Worm (Caenorhabditis elegans) whole organism, mixed stage, embryonic: ENCODE measurements around the gene gtbp-1.

Source experiments
- bed-3 ChIP-seq: fragments of 200-800 bp; sonication (Bioruptor generic); optimal IDR thresholded peaks from 3 replicates; lab custom pipeline; 2018; ENCODE audit warnings: mild to moderate bottlenecking, missing genetic modification characterization, moderate library complexity, missing compliant biosample characterization
- blmp-1 ChIP-seq: fragments of 150-350 bp; optimal IDR thresholded peaks from 2 replicates; lab custom pipeline; 2014; ENCODE audit warnings: missing biosample characterization, missing genetic modification characterization
- ceh-39 ChIP-seq: fragments of 150-350 bp; optimal IDR thresholded peaks from 2 replicates; lab custom pipeline; 2014; ENCODE audit warnings: missing biosample characterization, missing genetic modification characterization
- ceh-43 ChIP-seq: fragments of 200-800 bp; sonication (Bioruptor generic); optimal IDR thresholded peaks from 2 replicates; lab custom pipeline; 2018; ENCODE audit warnings: mild to moderate bottlenecking, missing genetic modification characterization, moderate library complexity, missing compliant biosample characterization
- ceh-83 ChIP-seq: fragments of 200-800 bp; sonication (Bioruptor generic); optimal IDR thresholded peaks from 2 replicates; lab custom pipeline; 2018; ENCODE audit warnings: mild to moderate bottlenecking, missing genetic modification characterization, missing compliant biosample characterization
- ces-1 ChIP-seq: fragments of 150-350 bp; optimal IDR thresholded peaks from 2 replicates; lab custom pipeline; 2014; ENCODE audit warnings: missing biosample characterization, missing genetic modification reagents, missing genetic modification characterization
- cnd-1 ChIP-seq: fragments of 200-800 bp; sonication (Bioruptor generic); optimal IDR thresholded peaks from 2 replicates; lab custom pipeline; 2018; ENCODE audit warnings: mild to moderate bottlenecking, missing genetic modification characterization, missing compliant biosample characterization
- drap-1 ChIP-seq: fragments of 200-800 bp; sonication (Bioruptor generic); optimal IDR thresholded peaks from 3 replicates; lab custom pipeline; 2018; ENCODE audit warnings: mild to moderate bottlenecking, missing genetic modification characterization, missing compliant biosample characterization
- elt-1 ChIP-seq: sonication (generic microtip); optimal IDR thresholded peaks from 2 replicates; lab custom pipeline; 2017; ENCODE audit warnings: missing genetic modification characterization, mild to moderate bottlenecking, missing compliant biosample characterization, antibody characterized with exemption, moderate library complexity, borderline replicate concordance; ENCODE audit not compliant: insufficient read depth
- elt-3 ChIP-seq: fragments of 150-350 bp; optimal IDR thresholded peaks from 2 replicates; lab custom pipeline; 2014; ENCODE audit warnings: missing biosample characterization, missing genetic modification characterization
- flh-1 ChIP-seq: fragments of 200-800 bp; sonication (Bioruptor generic); optimal IDR thresholded peaks from 2 replicates; lab custom pipeline; 2018; ENCODE audit warnings: mild to moderate bottlenecking, missing genetic modification characterization, moderate library complexity, missing compliant biosample characterization
- ham-2 ChIP-seq: fragments of 200-800 bp; sonication (Bioruptor generic); optimal IDR thresholded peaks from 2 replicates; lab custom pipeline; 2018; ENCODE audit warnings: mild to moderate bottlenecking, missing genetic modification characterization, missing compliant biosample characterization
- hlh-1 ChIP-seq: fragments of 150-350 bp; optimal IDR thresholded peaks from 2 replicates; lab custom pipeline; 2014; ENCODE audit warnings: missing biosample characterization, missing genetic modification reagents, missing genetic modification characterization
- lin-13 ChIP-seq: fragments of 150-350 bp; optimal IDR thresholded peaks from 2 replicates; lab custom pipeline; 2014; ENCODE audit warnings: missing biosample characterization, missing genetic modification characterization
- lin-32 ChIP-seq: fragments of 200-800 bp; sonication (Bioruptor generic); optimal IDR thresholded peaks from 2 replicates; lab custom pipeline; 2018; ENCODE audit warnings: mild to moderate bottlenecking, missing genetic modification characterization, missing compliant biosample characterization
- lsy-2 ChIP-seq: fragments of 150-350 bp; optimal IDR thresholded peaks from 2 replicates; lab custom pipeline; 2014; ENCODE audit warnings: missing biosample characterization, missing genetic modification characterization
- mab-5 ChIP-seq: fragments of 150-350 bp; optimal IDR thresholded peaks from 2 replicates; lab custom pipeline; 2014; ENCODE audit warnings: missing biosample characterization, missing genetic modification characterization
- mep-1 ChIP-seq: fragments of 150-350 bp; optimal IDR thresholded peaks from 2 replicates; lab custom pipeline; 2017; ENCODE audit warnings: missing biosample characterization, missing genetic modification reagents, missing genetic modification characterization, inconsistent platforms
- mls-2 ChIP-seq: sonication (generic microtip); optimal IDR thresholded peaks from 2 replicates; lab custom pipeline; 2016; ENCODE audit warnings: mild to moderate bottlenecking, missing genetic modification characterization, moderate library complexity, missing compliant biosample characterization
- nhr-12 ChIP-seq: fragments of 150-350 bp; optimal IDR thresholded peaks from 2 replicates; lab custom pipeline; 2014; ENCODE audit warnings: missing biosample characterization, missing genetic modification characterization
- nhr-2 ChIP-seq: fragments of 150-350 bp; optimal IDR thresholded peaks from 2 replicates; lab custom pipeline; 2014; ENCODE audit warnings: missing biosample characterization, missing genetic modification characterization
- nhr-237 ChIP-seq: fragments of 150-350 bp; optimal IDR thresholded peaks from 2 replicates; lab custom pipeline; 2014; ENCODE audit warnings: missing biosample characterization, missing genetic modification characterization
- nhr-28 ChIP-seq: fragments of 150-350 bp; optimal IDR thresholded peaks from 2 replicates; lab custom pipeline; 2014; ENCODE audit warnings: missing biosample characterization, missing genetic modification characterization
- pha-4 ChIP-seq: fragments of 150-350 bp; optimal IDR thresholded peaks from 2 replicates; lab custom pipeline; 2018; ENCODE audit warnings: missing biosample characterization, missing genetic modification reagents, missing genetic modification characterization
- sem-2 ChIP-seq: fragments of 200-800 bp; sonication (Bioruptor generic); optimal IDR thresholded peaks from 2 replicates; lab custom pipeline; 2018; ENCODE audit warnings: mild to moderate bottlenecking, missing genetic modification characterization, missing compliant biosample characterization
- snpc-4 ChIP-seq: fragments of 150-350 bp; optimal IDR thresholded peaks from 2 replicates; lab custom pipeline; 2014; ENCODE audit warnings: missing biosample characterization, missing genetic modification characterization
- sptf-1 ChIP-seq: sonication (generic microtip); optimal IDR thresholded peaks from 2 replicates; lab custom pipeline; 2017; ENCODE audit warnings: mild to moderate bottlenecking, missing genetic modification characterization, moderate library complexity, missing compliant biosample characterization
- tbx-8 ChIP-seq: fragments of 200-800 bp; sonication (Bioruptor generic); optimal IDR thresholded peaks from 2 replicates; lab custom pipeline; 2018; ENCODE audit warnings: mild to moderate bottlenecking, missing genetic modification characterization, moderate library complexity, missing compliant biosample characterization
- unc-120 ChIP-seq: sonication (generic microtip); optimal IDR thresholded peaks from 2 replicates; lab custom pipeline; 2017; ENCODE audit warnings: missing genetic modification characterization, missing compliant biosample characterization; ENCODE audit not compliant: poor library complexity, severe bottlenecking
- unc-62 ChIP-seq: fragments of 150-350 bp; optimal IDR thresholded peaks from 2 replicates; lab custom pipeline; 2014; ENCODE audit warnings: missing biosample characterization, missing genetic modification reagents, missing genetic modification characterization
- zip-8 ChIP-seq: fragments of 150-350 bp; optimal IDR thresholded peaks from 2 replicates; lab custom pipeline; 2014; ENCODE audit warnings: missing biosample characterization, missing genetic modification characterization
- ztf-11 ChIP-seq: fragments of 150-350 bp; optimal IDR thresholded peaks from 2 replicates; lab custom pipeline; 2014; ENCODE audit warnings: missing biosample characterization, missing genetic modification characterization

gtbp-1 gene

DNA sequence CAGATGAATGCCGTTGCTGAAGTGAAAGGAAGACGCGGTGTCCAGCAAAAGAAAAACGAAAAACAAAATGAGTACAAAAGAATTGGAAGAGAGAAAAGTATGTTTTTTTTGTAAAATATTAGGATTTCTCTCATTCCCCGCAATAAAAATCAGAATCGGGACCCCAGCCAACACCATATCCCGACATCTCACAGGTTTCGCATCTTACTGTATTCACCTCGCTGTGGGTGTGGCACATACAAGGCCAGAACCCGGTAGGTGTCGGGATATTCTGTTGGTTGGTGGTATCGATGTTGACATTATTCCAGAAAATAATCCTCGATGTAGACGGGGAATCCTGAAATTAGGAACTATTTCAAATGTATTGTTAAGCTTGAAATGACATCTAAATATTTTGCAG lies 12.0 kb downstream of the gtbp-1 start:
- TF ChIP-seq sptf-1 (tag; lab: Kevin White, UChicago) (no peak), hlh-1 (tag; lab: Kevin White, UChicago) (no peak), mab-5 (no peak), unc-120 (tag; lab: Kevin White, UChicago) (no peak), bed-3 (GFP tag; lab: Kevin White, UChicago) (no peak), blmp-1 (tag; lab: Kevin White, UChicago) (no peak), ham-2 (GFP tag; lab: Kevin White, UChicago) (no peak), elt-1 (no peak)

ce11 chrIV:10115142-10115541 lies 13.6 kb downstream of the gtbp-1 start, which contains the start of gene C04G2.10:
Gene C04G2.10, plus strand, starts transcription at chrIV:10115442.
- TF ChIP-seq zip-8 (tag; lab: Kevin White, UChicago): no peak
- TF ChIP-seq mab-5: no peak
- no peak for TF ChIP-seq ceh-83 (GFP tag; lab: Kevin White, UChicago)
- no peak for TF ChIP-seq mls-2 (tag; lab: Kevin White, UChicago)
- no peak for TF ChIP-seq nhr-237 (tag; lab: Kevin White, UChicago)
- no peak for TF ChIP-seq drap-1 (GFP tag; lab: Kevin White, UChicago)
- TF ChIP-seq ham-2 (GFP tag; lab: Kevin White, UChicago): no peak
- TF ChIP-seq bed-3 (GFP tag; lab: Kevin White, UChicago): no peak
- no peak for TF ChIP-seq elt-1

DNA sequence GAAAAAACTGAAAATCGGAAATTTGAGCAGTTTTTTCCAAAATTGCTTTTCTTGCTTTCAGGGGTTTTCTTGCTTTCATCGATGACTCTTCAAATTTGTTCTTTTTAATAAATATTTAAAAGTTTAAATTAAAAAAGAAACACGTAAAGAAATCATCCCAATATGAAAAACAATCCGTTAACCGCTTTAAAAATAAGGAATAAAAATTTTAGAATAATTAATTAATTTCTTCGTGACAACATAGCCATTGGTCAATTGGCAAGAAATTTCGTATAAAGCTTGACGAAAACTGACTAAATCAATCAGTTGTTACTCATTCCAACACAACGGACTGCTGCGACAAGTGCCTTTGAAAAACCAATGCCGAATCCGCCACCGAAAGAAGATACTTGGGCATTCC lies 16.2 kb downstream of the gtbp-1 start, which contains the start of gene nsph-3.2:
Gene nsph-3.2 (plus strand): TSS at position 301 of the 400 bp plus-strand sequence.
- no peak for TF ChIP-seq unc-120 (tag; lab: Kevin White, UChicago)
- TF ChIP-seq nhr-2: no peak
- no peak for TF ChIP-seq zip-8 (tag; lab: Kevin White, UChicago)
- no peak for TF ChIP-seq flh-1 (GFP tag; lab: Kevin White, UChicago)
- no peak for TF ChIP-seq lin-13 (tag; lab: Kevin White, UChicago)
- TF ChIP-seq, all 35 proteins: peak for 0

DNA sequence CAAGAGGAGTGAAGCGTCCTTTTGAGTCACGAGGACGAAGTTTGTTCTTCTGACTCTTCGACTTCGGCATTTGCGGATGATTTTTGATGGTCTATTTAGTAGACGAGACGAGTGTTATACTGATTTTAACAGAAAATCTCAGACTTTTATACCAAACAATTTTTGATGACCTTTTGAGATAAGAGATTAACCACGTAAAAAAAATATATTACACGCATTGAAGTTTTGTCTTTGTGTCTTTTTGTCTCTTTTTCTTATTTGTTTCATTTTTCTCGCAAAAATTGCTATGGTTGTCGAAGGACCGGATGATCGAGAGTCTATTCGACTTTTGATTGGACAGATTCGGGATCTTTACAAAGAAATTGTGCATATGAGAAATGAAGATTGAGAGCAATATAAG lies 17.3 kb downstream of the gtbp-1 start, which contains the start of gene spch-1:
Gene spch-1 (minus strand): TSS at position 101 of the 400 bp plus-strand sequence.
- TF ChIP-seq cnd-1 (no peak), snpc-4 (tag; lab: Kevin White, UChicago) (no peak), blmp-1 (tag; lab: Kevin White, UChicago) (no peak), drap-1 (GFP tag; lab: Kevin White, UChicago) (no peak), ceh-43 (GFP tag; lab: Kevin White, UChicago) (no peak), lin-13 (tag; lab: Kevin White, UChicago) (no peak), nhr-2 (no peak), elt-3 (tag; lab: Kevin White, UChicago) (no peak), nhr-237 (tag; lab: Kevin White, UChicago) (no peak), ztf-11 (tag; lab: Kevin White, UChicago) (no peak), elt-1 (no peak), nhr-28 (tag; lab: Kevin White, UChicago) (no peak), ceh-39 (no peak), tbx-8 (no peak), lin-32 (GFP tag; lab: Kevin White, UChicago) (no peak), ceh-83 (GFP tag; lab: Kevin White, UChicago) (no peak), sem-2 (no peak), nhr-12 (tag; lab: Kevin White, UChicago) (no peak)

DNA sequence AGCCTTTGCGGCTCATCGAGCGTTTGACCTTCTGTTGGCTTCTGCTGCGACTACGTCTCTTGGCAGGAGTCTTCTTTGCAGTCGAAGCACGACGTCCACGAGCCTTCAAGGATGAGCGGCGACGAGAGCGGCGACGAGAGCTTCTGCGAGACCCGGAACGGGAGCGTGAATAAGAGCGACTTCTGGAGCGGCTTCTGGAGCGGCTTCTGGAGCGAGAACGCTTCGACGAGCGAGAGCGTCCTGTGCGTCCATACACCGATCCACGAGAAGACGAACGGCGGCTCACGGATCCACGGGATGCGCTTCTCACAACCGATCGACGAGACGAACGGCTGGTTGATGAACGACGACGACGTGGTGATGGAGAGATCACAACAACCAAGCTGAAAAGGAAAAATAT lies 17.9 kb downstream of the gtbp-1 start:
- no peak for TF ChIP-seq ham-2 (GFP tag; lab: Kevin White, UChicago)
- TF ChIP-seq lsy-2 (tag; lab: Kevin White, UChicago): no peak
- no peak for TF ChIP-seq drap-1 (GFP tag; lab: Kevin White, UChicago)
- no peak for TF ChIP-seq ceh-39
- no peak for TF ChIP-seq cnd-1
- TF ChIP-seq ztf-11 (tag; lab: Kevin White, UChicago): no peak
- no peak for TF ChIP-seq pha-4
- no peak for TF ChIP-seq unc-120 (tag; lab: Kevin White, UChicago)
- TF ChIP-seq zip-8 (tag; lab: Kevin White, UChicago): no peak
- TF ChIP-seq mls-2 (tag; lab: Kevin White, UChicago): no peak
- TF ChIP-seq ces-1 (GFP tag; lab: Kevin White, UChicago): no peak
- TF ChIP-seq ceh-43 (GFP tag; lab: Kevin White, UChicago): no peak
- TF ChIP-seq unc-62 (GFP tag; lab: Kevin White, UChicago): no peak
- no peak for TF ChIP-seq sem-2
- no peak for TF ChIP-seq mab-5
- TF ChIP-seq tbx-8: no peak
- no peak for TF ChIP-seq elt-1
- TF ChIP-seq bed-3 (GFP tag; lab: Kevin White, UChicago): no peak
- TF ChIP-seq mep-1 (tag; lab: Kevin White, UChicago): no peak
- no peak for TF ChIP-seq lin-32 (GFP tag; lab: Kevin White, UChicago)
